Worm (Caenorhabditis elegans): ENCODE measurements around the gene ccd-5.

DNA sequence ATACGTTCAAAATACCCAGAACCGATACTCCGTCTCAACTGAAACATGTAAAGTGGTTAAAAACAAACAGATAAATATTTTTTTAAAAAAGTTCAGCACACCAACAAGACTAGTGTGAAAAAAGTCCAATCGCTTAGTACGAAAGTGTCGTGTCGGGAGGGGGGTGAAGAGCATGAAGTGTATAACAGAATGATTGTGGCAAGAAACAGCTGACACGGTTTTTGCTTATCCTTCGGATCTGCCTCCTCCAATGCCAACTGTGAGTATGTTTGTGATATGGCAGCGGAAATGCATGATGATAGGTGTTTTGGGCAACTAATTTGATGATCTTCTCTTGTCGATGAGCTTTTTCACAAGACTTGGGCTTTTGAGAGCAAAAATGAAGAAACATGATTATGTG, 47.8 kb upstream of the ccd-5 start:
- TF ChIP-seq ceh-9 (tag; optimal IDR thresholded peaks at IDR 0.05) (no peak), nhr-11 (tag; optimal IDR thresholded peaks at IDR 0.05) (no peak), nhr-77 (tag; optimal IDR thresholded peaks at IDR 0.05) (no peak)

Data from whole organism, L3 larva.